Fruit fly (Drosophila melanogaster) whole organism: Measurements from ENCODE around the gene beat-Ia.

Experiments used
- CG8478 ChIP-seq: fragments of >200 bp; optimal IDR thresholded peaks from 2 replicates; lab custom pipeline; 2018; ENCODE audit warnings: inconsistent platforms
- Dll ChIP-seq: fragments of >200 bp; optimal IDR thresholded peaks from 2 replicates; lab custom pipeline; 2017
- pan ChIP-seq: fragments of >200 bp; optimal IDR thresholded peaks from 2 replicates; lab custom pipeline; 2017
- psq ChIP-seq: fragments of >200 bp; optimal IDR thresholded peaks from 2 replicates; lab custom pipeline; 2017
- usp ChIP-seq: fragments of >200 bp; optimal IDR thresholded peaks from 2 replicates; lab custom pipeline; 2017; ENCODE audit warnings: missing biosample characterization, missing genetic modification characterization, mixed read lengths

dm6 chr2L:16049647-16050046, at the start of gene beat-Ia:
- TF ChIP-seq Dll (lab: Kevin White, UChicago) (no peak), CG8478 (lab: Kevin White, UChicago) (no peak), usp (no peak), pan (lab: Kevin White, UChicago) (no peak), psq (lab: Kevin White, UChicago) (no peak)
